Worm (Caenorhabditis elegans) whole organism, L1 larva: ENCODE results near the gene jmjd-1.2.

Experiments
- alr-1 ChIP-seq: fragments of 200-800 bp; sonication (Bioruptor generic); optimal IDR thresholded peaks from 2 replicates; lab custom pipeline; 2018; ENCODE audit warnings: borderline replicate concordance, mild to moderate bottlenecking, missing genetic modification characterization, missing compliant biosample characterization
- aly-2 ChIP-seq: fragments of 150-350 bp; optimal IDR thresholded peaks from 2 replicates; lab custom pipeline; 2014; ENCODE audit warnings: missing biosample characterization, missing genetic modification characterization
- ceh-82 ChIP-seq, 3 experiments: fragments of 150-350 bp in 1 of 3; sonication (generic microtip) in 2 of 3; optimal IDR thresholded peaks; 2 replicates each; lab custom pipeline; 2014 to 2017; ENCODE audit warnings: missing biosample characterization in 3 of 3, missing genetic modification characterization in 3 of 3
- isw-1 ChIP-seq: fragments of 200-800 bp; sonication (Bioruptor generic); IDR thresholded peaks from 2 replicates; pipeline ENCODE4 v1.3.6; 2022; ENCODE audit warnings: missing genetic modification characterization, missing compliant biosample characterization
- lin-13 ChIP-seq: fragments of 150-350 bp; optimal IDR thresholded peaks from 2 replicates; lab custom pipeline; 2014; ENCODE audit warnings: missing biosample characterization, missing genetic modification reagents, missing genetic modification characterization
- lin-39 ChIP-seq: fragments of 150-350 bp; optimal IDR thresholded peaks from 2 replicates; lab custom pipeline; 2014; ENCODE audit warnings: missing biosample characterization, missing genetic modification reagents, missing genetic modification characterization
- lsy-2 ChIP-seq, 2 experiments: fragments of 150-350 bp; optimal IDR thresholded peaks; 2 replicates each; lab custom pipeline; 2014; ENCODE audit warnings: missing biosample characterization in 2 of 2, missing genetic modification characterization in 2 of 2
- mep-1 ChIP-seq: fragments of 150-350 bp; optimal IDR thresholded peaks from 2 replicates; lab custom pipeline; 2014; ENCODE audit warnings: missing biosample characterization, missing genetic modification characterization
- nhr-28 ChIP-seq: fragments of 150-350 bp; optimal IDR thresholded peaks from 2 replicates; lab custom pipeline; 2014; ENCODE audit warnings: missing biosample characterization, missing genetic modification characterization
- pax-3 ChIP-seq: fragments of 200-800 bp; sonication (Bioruptor generic); optimal IDR thresholded peaks from 2 replicates; lab custom pipeline; 2018; ENCODE audit warnings: mild to moderate bottlenecking, missing genetic modification characterization, moderate library complexity, missing compliant biosample characterization
- sox-4 ChIP-seq: sonication (generic microtip); optimal IDR thresholded peaks from 2 replicates; lab custom pipeline; 2016; ENCODE audit warnings: missing genetic modification characterization, missing compliant biosample characterization
- unc-130 ChIP-seq: fragments of 150-350 bp; optimal IDR thresholded peaks from 2 replicates; lab custom pipeline; 2017; ENCODE audit warnings: missing biosample characterization, missing genetic modification characterization, inconsistent platforms
- ztf-11 ChIP-seq, 2 experiments: sonication (generic microtip); optimal IDR thresholded peaks; 2 replicates each; lab custom pipeline; 2016 to 2017; ENCODE audit warnings: missing genetic modification characterization in 2 of 2, missing biosample characterization in 1 of 2, missing compliant biosample characterization in 1 of 2

DNA sequence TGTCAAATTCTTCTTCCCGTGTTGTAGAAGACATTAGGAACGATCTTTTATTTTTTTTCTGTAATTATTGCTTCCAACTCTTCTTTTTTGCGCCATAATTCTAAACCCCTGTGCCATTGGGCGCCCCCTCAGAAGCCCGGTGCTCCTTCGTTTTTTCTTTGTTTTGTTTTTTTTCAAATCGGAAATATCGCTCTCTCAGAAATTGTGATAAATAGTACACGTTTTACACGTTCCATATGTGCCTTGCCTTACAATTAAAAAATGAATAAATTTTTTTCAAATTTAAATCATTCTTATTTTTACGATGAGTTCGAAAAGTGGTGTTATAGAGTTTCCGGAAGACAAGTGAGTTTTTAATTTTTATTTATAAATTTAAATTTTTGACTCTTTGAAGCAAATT, 11.3 kb upstream of the jmjd-1.2 start, which contains the start of gene F29B9.7:
- TF ChIP-seq pax-3 (no peak), alr-1 (tag; lab: Kevin White, UChicago) (no peak), nhr-28 (no peak), ztf-11 (tag; optimal IDR thresholded peaks at IDR 0.05; lab: Kevin White, UChicago) (no peak), lsy-2 (tag; optimal IDR thresholded peaks at IDR 0.05; lab: Kevin White, UChicago) (no peak), lin-13 (no peak), ceh-82 (tag; optimal IDR thresholded peaks at IDR 0.05; lab: Kevin White, UChicago) (no peak), lin-39 (tag; lab: Kevin White, UChicago) (no peak), mep-1 (tag; lab: Kevin White, UChicago) (no peak), aly-2 (tag; lab: Kevin White, UChicago) (no peak), sox-4 (no peak), unc-130 (no peak), isw-1 (no peak)
